Worm (Caenorhabditis elegans): ENCODE measurements around the gene tag-131.

The tag-131 gene

ce11 chrIII:4323120-4323519 lies 5.6 kb downstream of the tag-131 start (continued):
- TF ChIP-seq zag-1 (tag; optimal IDR thresholded peaks at IDR 0.05) (peak; percentile 1), F13H6.1 (tag; optimal IDR thresholded peaks at IDR 0.05) (peak; percentile 70), R02D3.7 (tag; optimal IDR thresholded peaks at IDR 0.05) (no peak), mdl-1 (tag; optimal IDR thresholded peaks at IDR 0.05) (no peak), aly-2 (tag; optimal IDR thresholded peaks at IDR 0.05) (no peak), ama-1 (optimal IDR thresholded peaks at IDR 0.05) (no peak), crh-2 (tag; optimal IDR thresholded peaks at IDR 0.05) (peak; percentile 31), nhr-11 (tag; optimal IDR thresholded peaks at IDR 0.05) (no peak)

- no peak for TF ChIP-seq elt-3 (tag; optimal IDR thresholded peaks at IDR 0.05)
- no peak for TF ChIP-seq mbf-1 (tag; optimal IDR thresholded peaks at IDR 0.05)
- TF ChIP-seq ztf-4 (tag; optimal IDR thresholded peaks at IDR 0.05), result no peak
- TF ChIP-seq lsy-2 (tag; optimal IDR thresholded peaks at IDR 0.05), result no peak
- no peak for TF ChIP-seq sma-9 (GFP tag; optimal IDR thresholded peaks at IDR 0.05)
- TF ChIP-seq sma-9 (tag; optimal IDR thresholded peaks at IDR 0.05), result no peak
- TF ChIP-seq fos-1 (tag; optimal IDR thresholded peaks at IDR 0.05), result no peak
- no peak for TF ChIP-seq ztf-1 (GFP tag; conservative IDR thresholded peaks at IDR 0.05)
- TF ChIP-seq alr-1 (tag; optimal IDR thresholded peaks at IDR 0.05), result no peak
- TF ChIP-seq unc-39 (tag; optimal IDR thresholded peaks at IDR 0.05), result no peak
- TF ChIP-seq nhr-10 (tag; optimal IDR thresholded peaks at IDR 0.05), result no peak
- no peak for TF ChIP-seq sma-3 (GFP tag; optimal IDR thresholded peaks at IDR 0.05)
- TF ChIP-seq nhr-25 (tag; optimal IDR thresholded peaks at IDR 0.05), result no peak
- no peak for TF ChIP-seq skn-1 (tag; optimal IDR thresholded peaks at IDR 0.05)
- no peak for TF ChIP-seq nhr-237 (tag; optimal IDR thresholded peaks at IDR 0.05)
- TF ChIP-seq nhr-21 (tag; optimal IDR thresholded peaks at IDR 0.05), result no peak
- no peak for TF ChIP-seq ZK546.5 (tag; optimal IDR thresholded peaks at IDR 0.05)
- TF ChIP-seq R02D3.7 (tag; optimal IDR thresholded peaks at IDR 0.05), result no peak
- TF ChIP-seq dmd-4 (tag; optimal IDR thresholded peaks at IDR 0.05), result no peak
- no peak for TF ChIP-seq nhr-77 (tag; optimal IDR thresholded peaks at IDR 0.05)
These were observed 6.4 kb downstream of the tag-131 start, which contains the start of gene H38K22.9 for ce11 chrIII:4323859-4324258. Gene H38K22.9, plus strand, starts transcription at chrIII:4324159.

- TF ChIP-seq nhr-25 (tag; optimal IDR thresholded peaks at IDR 0.05), result peak; percentile 26
- TF ChIP-seq crh-2 (tag; optimal IDR thresholded peaks at IDR 0.05), result peak; percentile 12
- TF ChIP-seq snpc-4 (tag; optimal IDR thresholded peaks at IDR 0.05), result no peak
- TF ChIP-seq ama-1 (optimal IDR thresholded peaks at IDR 0.05), result no peak
- no peak for TF ChIP-seq unc-55 (GFP tag; optimal IDR thresholded peaks at IDR 0.05)
- peak; percentile 33 for TF ChIP-seq fos-1 (tag; optimal IDR thresholded peaks at IDR 0.05)
- TF ChIP-seq blmp-1 (tag; optimal IDR thresholded peaks at IDR 0.05; ENCODE audit: insufficient read depth), result peak; percentile 66
- TF ChIP-seq nhr-21 (tag; optimal IDR thresholded peaks at IDR 0.05), result peak; percentile 38
- TF ChIP-seq F13H6.1 (tag; optimal IDR thresholded peaks at IDR 0.05), result no peak
- no peak for TF ChIP-seq mdl-1 (tag; optimal IDR thresholded peaks at IDR 0.05)
- no peak for TF ChIP-seq nhr-6 (tag; optimal IDR thresholded peaks at IDR 0.05)
These were observed 10.9 kb downstream of the tag-131 start for ce11 chrIII:4328208-4328987.

DNA sequence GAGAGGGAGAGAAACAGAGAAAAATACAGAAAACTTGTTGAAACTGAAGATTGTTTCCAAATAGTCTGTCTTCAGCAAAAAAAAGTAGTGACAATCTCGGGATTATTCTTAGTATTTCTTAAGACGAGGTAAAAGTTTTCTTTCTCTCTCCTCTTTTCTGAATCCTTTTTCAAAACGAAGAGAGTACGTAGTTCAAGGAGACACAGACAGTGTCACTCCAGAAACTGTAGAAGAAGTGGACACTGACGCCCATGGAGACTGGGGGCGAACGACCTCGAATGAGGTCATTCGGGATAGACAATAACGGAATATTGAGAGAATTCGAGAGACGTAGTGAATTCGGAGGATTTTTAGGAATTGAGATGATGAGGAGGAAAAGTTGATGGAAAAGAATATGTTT lies 13.5 kb downstream of the tag-131 start, which contains the start of gene gly-6:
gly-6 (minus strand) TSS at position 245 of the 400 bp plus-strand sequence.
- TF ChIP-seq nhr-25 (tag; optimal IDR thresholded peaks at IDR 0.05) (peak; percentile 61), R02D3.7 (tag; optimal IDR thresholded peaks at IDR 0.05) (no peak)

DNA sequence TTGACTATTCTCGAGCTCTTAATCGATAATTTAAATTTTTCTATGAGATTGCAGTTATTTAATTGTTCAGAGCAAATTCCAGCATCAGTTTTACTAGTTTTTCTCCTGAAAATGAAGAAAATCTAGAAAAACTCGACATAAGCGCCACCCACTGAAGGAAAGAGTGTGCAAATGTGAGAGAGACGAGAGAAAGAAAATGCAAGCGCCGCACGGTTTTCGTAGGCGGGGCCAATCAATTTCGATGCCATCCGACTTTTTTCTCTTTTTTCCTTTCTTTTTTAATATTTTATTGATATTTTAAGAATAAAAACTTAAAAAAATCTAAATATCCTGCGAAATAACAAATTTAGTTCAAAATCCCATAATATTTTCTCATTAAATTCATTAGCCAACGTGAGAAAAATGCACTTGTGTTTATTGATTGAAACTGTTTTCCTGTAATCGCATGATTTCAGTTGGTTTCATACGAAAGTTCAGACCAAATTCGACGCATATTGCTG lies 15.1 kb downstream of the tag-131 start, which contains the start of gene cdk-12:
cdk-12 (plus strand) TSS at position 450 of the 500 bp plus-strand sequence.
- TF ChIP-seq nhr-129 (tag; optimal IDR thresholded peaks at IDR 0.05), result peak; percentile 3
- peak in 1 of 2 experiments; percentile 65 for TF ChIP-seq lsy-2 (tag; optimal IDR thresholded peaks at IDR 0.05)
- TF ChIP-seq snpc-4 (tag; optimal IDR thresholded peaks at IDR 0.05), result peak; percentile 34
- peak; percentile 73 for TF ChIP-seq unc-55 (GFP tag; optimal IDR thresholded peaks at IDR 0.05)
- TF ChIP-seq nhr-25 (tag; optimal IDR thresholded peaks at IDR 0.05), result no peak
- TF ChIP-seq nhr-237 (tag; optimal IDR thresholded peaks at IDR 0.05), result no peak
- TF ChIP-seq lin-13 (GFP tag; optimal IDR thresholded peaks at IDR 0.05), result peak; percentile 26
- peak; percentile 3 for TF ChIP-seq sma-3 (GFP tag; optimal IDR thresholded peaks at IDR 0.05)
- TF ChIP-seq F13H6.1 (tag; optimal IDR thresholded peaks at IDR 0.05), result peak; percentile 16
- TF ChIP-seq C34F6.9 (tag; optimal IDR thresholded peaks at IDR 0.05), result peak; percentile 75
- TF ChIP-seq crh-2 (tag; optimal IDR thresholded peaks at IDR 0.05), result peak; percentile 47
- TF ChIP-seq gmeb-1 (tag; optimal IDR thresholded peaks at IDR 0.05), result peak; percentile 38
- TF ChIP-seq sma-9 (GFP tag; optimal IDR thresholded peaks at IDR 0.05), result peak; percentile 39
- no peak for TF ChIP-seq sma-9 (tag; optimal IDR thresholded peaks at IDR 0.05)
- TF ChIP-seq nhr-11 (tag; optimal IDR thresholded peaks at IDR 0.05), result no peak
